Fruit fly (Drosophila melanogaster): ENCODE results near the gene mRpL36.

The mRpL36 gene

dm6 chr3L:8077953-8078352 is 47.0 kb downstream of the mRpL36 start:
- TF ChIP-seq CG6854 (GFP tag; optimal IDR thresholded peaks at IDR 0.05) (no peak), CG6808 (GFP tag; optimal IDR thresholded peaks at IDR 0.05) (no peak), fkh (GFP tag; optimal IDR thresholded peaks at IDR 0.05) (no peak), CG11294 (GFP tag; IDR thresholded peaks at IDR 0.05) (no peak), lz (GFP tag; optimal IDR thresholded peaks at IDR 0.05) (no peak), esn (GFP tag; optimal IDR thresholded peaks at IDR 0.05) (no peak), fd59A (GFP tag; optimal IDR thresholded peaks at IDR 0.05) (no peak), CG15336 (GFP tag; IDR thresholded peaks at IDR 0.05) (no peak), Sox14 (GFP tag; optimal IDR thresholded peaks at IDR 0.05) (no peak), topi (GFP tag; optimal IDR thresholded peaks at IDR 0.05) (no peak), Eip93F (GFP tag; optimal IDR thresholded peaks at IDR 0.05) (no peak)

dm6 chr3L:8077207-8077606 is 47.7 kb downstream of the mRpL36 start:
- no peak for TF ChIP-seq Blimp-1 (GFP tag; optimal IDR thresholded peaks at IDR 0.05)
- TF ChIP-seq Sox102F (GFP tag; optimal IDR thresholded peaks at IDR 0.05): peak; percentile 32
- no peak for TF ChIP-seq lz (GFP tag; optimal IDR thresholded peaks at IDR 0.05)
- TF ChIP-seq Ets21C (GFP tag; optimal IDR thresholded peaks at IDR 0.05): no peak
- TF ChIP-seq Sox15 (GFP tag; optimal IDR thresholded peaks at IDR 0.05): no peak
- peak; percentile 42 for TF ChIP-seq CG6854 (GFP tag; optimal IDR thresholded peaks at IDR 0.05)
- peak; percentile 3 for TF ChIP-seq CG9139 (GFP tag; optimal IDR thresholded peaks at IDR 0.05)
- peak; percentile 9 for TF ChIP-seq CG6276 (GFP tag; optimal IDR thresholded peaks at IDR 0.05)
- TF ChIP-seq topi (GFP tag; optimal IDR thresholded peaks at IDR 0.05): peak; percentile 10
- peak; percentile 30 for TF ChIP-seq Eip75B (GFP tag; optimal IDR thresholded peaks at IDR 0.05)
- no peak for TF ChIP-seq achi (GFP tag; optimal IDR thresholded peaks at IDR 0.05)
- no peak for TF ChIP-seq Hr39 (GFP tag; optimal IDR thresholded peaks at IDR 0.05)
- no peak for TF ChIP-seq Hr38 (GFP tag; optimal IDR thresholded peaks at IDR 0.05)
- no peak for TF ChIP-seq fd59A (GFP tag; optimal IDR thresholded peaks at IDR 0.05)
- no peak for TF ChIP-seq CG34406 (GFP tag; optimal IDR thresholded peaks at IDR 0.05)
- no peak for TF ChIP-seq Gug (GFP tag; IDR thresholded peaks at IDR 0.05)
- TF ChIP-seq CG10631 (GFP tag; optimal IDR thresholded peaks at IDR 0.05): no peak
- no peak for TF ChIP-seq CG8632 (GFP tag; optimal IDR thresholded peaks at IDR 0.05)
- TF ChIP-seq CG32006 (GFP tag; optimal IDR thresholded peaks at IDR 0.05): no peak
- no peak for TF ChIP-seq acj6 (GFP tag; optimal IDR thresholded peaks at IDR 0.05)
- TF ChIP-seq ss (GFP tag; optimal IDR thresholded peaks at IDR 0.05): peak; percentile 16 to 17
- peak; percentile 82 for TF ChIP-seq Eip78C (GFP tag)
- TF ChIP-seq Smox (GFP tag; optimal IDR thresholded peaks at IDR 0.05): no peak
- peak; percentile 20 for TF ChIP-seq pdm3 (GFP tag; optimal IDR thresholded peaks at IDR 0.05)
- no peak for TF ChIP-seq fd85E (GFP tag; optimal IDR thresholded peaks at IDR 0.05)
- TF ChIP-seq CG6163 (GFP tag; IDR thresholded peaks at IDR 0.05): no peak
- no peak for TF ChIP-seq CG11902 (GFP tag; optimal IDR thresholded peaks at IDR 0.05)
- TF ChIP-seq CG10669 (GFP tag; optimal IDR thresholded peaks at IDR 0.05): no peak
- no peak for TF ChIP-seq Lpt (GFP tag; optimal IDR thresholded peaks at IDR 0.05)
- TF ChIP-seq CG3032 (tag; optimal IDR thresholded peaks at IDR 0.05): no peak
- TF ChIP-seq OdsH (GFP tag; optimal IDR thresholded peaks at IDR 0.05): no peak
- TF ChIP-seq CG4318 (GFP tag; optimal IDR thresholded peaks at IDR 0.05): no peak
- peak; percentile 41; the same call in 1 of the 3 replicates for TF ChIP-seq eg (GFP tag; IDR thresholded peaks at IDR 0.05)
- TF ChIP-seq dsx (GFP tag; optimal IDR thresholded peaks at IDR 0.05; ENCODE audit: poor library complexity, severe bottlenecking): peak; percentile 9
- TF ChIP-seq Eip93F (GFP tag; optimal IDR thresholded peaks at IDR 0.05): peak; percentile 6
- no peak for TF ChIP-seq svp (GFP tag)
- no peak for TF ChIP-seq dac (GFP tag; optimal IDR thresholded peaks at IDR 0.05)
- TF ChIP-seq Hr4 (GFP tag; optimal IDR thresholded peaks at IDR 0.05): no peak
- TF ChIP-seq CG11762 (GFP tag; optimal IDR thresholded peaks at IDR 0.05; ENCODE audit: insufficient read depth): no peak
- TF ChIP-seq Ets96B (tag; optimal IDR thresholded peaks at IDR 0.05): peak; percentile 9
- peak; percentile 30; the same call in 1 of the 3 replicates for TF ChIP-seq CG8119 (GFP tag; IDR thresholded peaks at IDR 0.05)
- TF ChIP-seq fkh (GFP tag; optimal IDR thresholded peaks at IDR 0.05): no peak
- no peak for TF ChIP-seq CG7368 (GFP tag; optimal IDR thresholded peaks at IDR 0.05)
- TF ChIP-seq CG3919 (GFP tag; optimal IDR thresholded peaks at IDR 0.05): peak; percentile 19
- TF ChIP-seq CG6792 (GFP tag; optimal IDR thresholded peaks at IDR 0.05): no peak
- TF ChIP-seq CG6808 (GFP tag; optimal IDR thresholded peaks at IDR 0.05): no peak

Measured in whole organism, prepupa.